Fruit fly (Drosophila melanogaster) whole organism, embryonic: Measurements from ENCODE around the gene CG15212.

Source experiments
- CG10321 ChIP-seq: fragments of 200-800 bp; sonication (Bioruptor generic); IDR thresholded peaks from 2 replicates; pipeline ENCODE4 v1.3.6; 2022; ENCODE audit warnings: missing biosample characterization, missing genetic modification characterization
- CG11085 ChIP-seq: fragments of 200-800 bp; sonication (Bioruptor generic); IDR thresholded peaks from 2 replicates; pipeline ENCODE4 v1.3.6; 2022; ENCODE audit warnings: missing biosample characterization, missing genetic modification characterization
- CG11723 ChIP-seq: fragments of 200-800 bp; sonication (Bioruptor generic); optimal IDR thresholded peaks from 2 replicates; lab custom pipeline; 2017; ENCODE audit warnings: missing biosample characterization, mild to moderate bottlenecking, missing genetic modification characterization
- CG12071 ChIP-seq: fragments of 200-800 bp; sonication (Bioruptor generic); optimal IDR thresholded peaks from 3 replicates; lab custom pipeline; 2018; ENCODE audit warnings: missing biosample characterization, mild to moderate bottlenecking, missing genetic modification characterization
- CG17186 ChIP-seq: fragments of 200-800 bp; sonication (Bioruptor generic); optimal IDR thresholded peaks from 3 replicates; lab custom pipeline; 2017; ENCODE audit warnings: missing biosample characterization, missing genetic modification reagents, missing genetic modification characterization
- CG18599 ChIP-seq: fragments of 200-800 bp; sonication (Bioruptor generic); optimal IDR thresholded peaks from 3 replicates; lab custom pipeline; 2017; ENCODE audit warnings: missing biosample characterization, missing genetic modification characterization, mild to moderate bottlenecking, moderate library complexity, missing genetic modification reagents
- CG32532 ChIP-seq: fragments of 200-800 bp; sonication (Bioruptor generic); IDR thresholded peaks from 2 replicates; pipeline ENCODE4 v1.3.6; 2022; ENCODE audit warnings: missing biosample characterization, missing genetic modification characterization
- CG32767 ChIP-seq: fragments of 200-800 bp; sonication (Bioruptor generic); IDR thresholded peaks from 2 replicates; pipeline ENCODE4 v1.3.6; 2022; ENCODE audit warnings: missing biosample characterization, missing genetic modification characterization
- CG3407 ChIP-seq: fragments of 200-800 bp; sonication (Bioruptor generic); optimal IDR thresholded peaks from 2 replicates; lab custom pipeline; 2018; ENCODE audit warnings: missing biosample characterization, mild to moderate bottlenecking, missing genetic modification characterization
- CG7372 ChIP-seq: fragments of 200-800 bp; sonication (Bioruptor generic); IDR thresholded peaks from 2 replicates; pipeline ENCODE4 v1.3.6; 2022; ENCODE audit warnings: missing biosample characterization, missing genetic modification characterization
- CG7745 ChIP-seq: fragments of 200-800 bp; sonication (Bioruptor generic); optimal IDR thresholded peaks from 2 replicates; lab custom pipeline; 2018; ENCODE audit warnings: missing biosample characterization, mild to moderate bottlenecking, missing genetic modification characterization, moderate library complexity
- CG7839 ChIP-seq: fragments of 200-800 bp; sonication (Bioruptor generic); optimal IDR thresholded peaks from 3 replicates; lab custom pipeline; 2018; ENCODE audit warnings: missing biosample characterization, mild to moderate bottlenecking, missing genetic modification characterization, moderate library complexity
- CG7987 ChIP-seq: fragments of 200-800 bp; sonication (Bioruptor generic); optimal IDR thresholded peaks from 2 replicates; lab custom pipeline; 2018; ENCODE audit warnings: missing biosample characterization, mild to moderate bottlenecking, missing genetic modification characterization, moderate library complexity
- CG8281 ChIP-seq: fragments of 200-800 bp; sonication (Bioruptor generic); optimal IDR thresholded peaks from 2 replicates; lab custom pipeline; 2018; ENCODE audit warnings: missing biosample characterization, mild to moderate bottlenecking, missing genetic modification characterization, moderate library complexity
- D19B ChIP-seq: fragments of 200-800 bp; sonication (Bioruptor generic); optimal IDR thresholded peaks from 2 replicates; lab custom pipeline; 2017; ENCODE audit warnings: missing biosample characterization, mild to moderate bottlenecking, missing genetic modification characterization
- Fer3 ChIP-seq: fragments of 200-800 bp; sonication (Bioruptor generic); optimal IDR thresholded peaks from 2 replicates; lab custom pipeline; 2018; ENCODE audit warnings: missing biosample characterization, mild to moderate bottlenecking, missing genetic modification characterization, moderate library complexity
- GATAe ChIP-seq: fragments of 200-800 bp; sonication (Bioruptor generic); conservative IDR thresholded peaks from 2 replicates; pipeline ENCODE4 v1.3.6; 2022; ENCODE audit warnings: missing biosample characterization, missing genetic modification characterization
- HHEX ChIP-seq: fragments of 200-800 bp; sonication (Bioruptor generic); optimal IDR thresholded peaks from 3 replicates; lab custom pipeline; 2017; ENCODE audit warnings: missing biosample characterization, mild to moderate bottlenecking, missing genetic modification characterization, missing genetic modification reagents
- Max ChIP-seq: fragments of 200-800 bp; sonication (Bioruptor generic); optimal IDR thresholded peaks from 2 replicates; lab custom pipeline; 2016; ENCODE audit warnings: missing biosample characterization, mild to moderate bottlenecking, missing genetic modification characterization
- Med ChIP-seq: fragments of 200-800 bp; sonication (Bioruptor generic); peaks from one replicate; lab custom pipeline; 2016; ENCODE audit warnings: missing biosample characterization, missing genetic modification characterization, mild to moderate bottlenecking, inconsistent platforms, moderate library complexity
- Mrtf ChIP-seq: fragments of 200-800 bp; sonication (Bioruptor generic); IDR thresholded peaks from 3 replicates; pipeline ENCODE4 v1.3.6; 2022; ENCODE audit warnings: missing biosample characterization, missing genetic modification characterization
- Rfx ChIP-seq: fragments of 200-800 bp; sonication (Bioruptor generic); IDR thresholded peaks from 2 replicates; pipeline ENCODE4 v1.3.6; 2022; ENCODE audit warnings: missing biosample characterization, missing genetic modification characterization
- Scr ChIP-seq: fragments of 200-800 bp; sonication (Bioruptor generic); IDR thresholded peaks from 2 replicates; pipeline ENCODE4 v1.3.6; 2022; ENCODE audit warnings: missing biosample characterization, missing genetic modification characterization; ENCODE audit not compliant: partially characterized antibody
- Sox102F ChIP-seq: fragments of 200-800 bp; sonication (Bioruptor generic); optimal IDR thresholded peaks from 2 replicates; lab custom pipeline; 2018; ENCODE audit warnings: missing biosample characterization, mild to moderate bottlenecking, missing genetic modification characterization, moderate library complexity
- Trl ChIP-seq, 3 experiments: fragments of >200 bp in 2 of 3; fragments of 200-800 bp in 1 of 3; sonication (Bioruptor generic) in 1 of 3; optimal IDR thresholded peaks; 2 replicates in 1 of 3; 3 replicates in 2 of 3; lab custom pipeline; 2016 to 2017; ENCODE audit warnings: missing biosample characterization in 1 of 3, missing genetic modification characterization in 1 of 3
- ab ChIP-seq: fragments of 200-800 bp; sonication (Bioruptor generic); optimal IDR thresholded peaks from 2 replicates; lab custom pipeline; 2016; ENCODE audit warnings: missing biosample characterization, missing genetic modification characterization
- bab2 ChIP-seq: fragments of 200-800 bp; sonication (Bioruptor generic); optimal IDR thresholded peaks from 2 replicates; lab custom pipeline; 2016; ENCODE audit warnings: missing biosample characterization, missing genetic modification characterization
- bbx ChIP-seq: fragments of 200-800 bp; sonication (Bioruptor generic); IDR thresholded peaks from 2 replicates; pipeline ENCODE4 v1.3.6; 2022; ENCODE audit warnings: missing biosample characterization, missing genetic modification characterization; ENCODE audit not compliant: partially characterized antibody
- caup ChIP-seq: fragments of 200-800 bp; sonication (Bioruptor generic); optimal IDR thresholded peaks from 3 replicates; lab custom pipeline; 2017; ENCODE audit warnings: missing biosample characterization, mild to moderate bottlenecking, missing genetic modification characterization, moderate library complexity; ENCODE audit not compliant: severe bottlenecking
- chn ChIP-seq: fragments of 200-800 bp; sonication (Bioruptor generic); optimal IDR thresholded peaks from 2 replicates; lab custom pipeline; 2016; ENCODE audit warnings: missing biosample characterization, missing genetic modification characterization
- crol ChIP-seq: fragments of 200-800 bp; sonication (Bioruptor generic); IDR thresholded peaks from 2 replicates; pipeline ENCODE4 v1.3.6; 2022; ENCODE audit warnings: missing biosample characterization, missing genetic modification characterization
- disco-r ChIP-seq: fragments of 200-800 bp; sonication (Bioruptor generic); optimal IDR thresholded peaks from 2 replicates; lab custom pipeline; 2016; ENCODE audit warnings: missing biosample characterization, missing genetic modification characterization
- en ChIP-seq: fragments of 200-800 bp; sonication (Bioruptor generic); optimal IDR thresholded peaks from 2 replicates; lab custom pipeline; 2016; ENCODE audit warnings: missing biosample characterization, missing genetic modification characterization
- exex ChIP-seq: fragments of 200-800 bp; sonication (Bioruptor generic); optimal IDR thresholded peaks from 4 replicates; lab custom pipeline; 2018; ENCODE audit warnings: missing biosample characterization, mild to moderate bottlenecking, missing genetic modification characterization, moderate library complexity
- ftz-f1 ChIP-seq: fragments of 200-800 bp; sonication (Bioruptor generic); optimal IDR thresholded peaks from 2 replicates; lab custom pipeline; 2016; ENCODE audit warnings: missing biosample characterization, missing genetic modification characterization
- fu2 ChIP-seq: fragments of 200-800 bp; sonication (Bioruptor generic); optimal IDR thresholded peaks from 2 replicates; lab custom pipeline; 2016; ENCODE audit warnings: missing biosample characterization, missing genetic modification characterization
- hkb ChIP-seq, 2 experiments: fragments of 200-800 bp in 1 of 2; fragments of >200 bp in 1 of 2; sonication (Bioruptor generic) in 1 of 2; IDR thresholded peaks in 1 of 2; optimal IDR thresholded peaks in 1 of 2; 2 replicates each; pipeline versions ENCODE4 v1.3.6 to Lab custom; 2017 to 2022; ENCODE audit warnings: missing biosample characterization in 1 of 2, missing genetic modification characterization in 1 of 2
- kah ChIP-seq: fragments of 200-800 bp; sonication (Bioruptor generic); optimal IDR thresholded peaks from 2 replicates; lab custom pipeline; 2018; ENCODE audit warnings: missing biosample characterization, mild to moderate bottlenecking, missing genetic modification characterization
- kay ChIP-seq: fragments of 200-800 bp; sonication (Bioruptor generic); optimal IDR thresholded peaks from 2 replicates; lab custom pipeline; 2016; ENCODE audit warnings: missing biosample characterization, missing genetic modification characterization
- lab ChIP-seq: fragments of 200-800 bp; sonication (Bioruptor generic); optimal IDR thresholded peaks from 3 replicates; lab custom pipeline; 2017; ENCODE audit warnings: missing biosample characterization, missing genetic modification characterization, mild to moderate bottlenecking, moderate library complexity, missing genetic modification reagents
- maf-S ChIP-seq: fragments of 200-800 bp; sonication (Bioruptor generic); optimal IDR thresholded peaks from 2 replicates; lab custom pipeline; 2016; ENCODE audit warnings: missing biosample characterization, missing genetic modification characterization
- nom ChIP-seq: fragments of 200-800 bp; sonication (Bioruptor generic); optimal IDR thresholded peaks from 2 replicates; lab custom pipeline; 2017; ENCODE audit warnings: missing biosample characterization, missing genetic modification characterization, mild to moderate bottlenecking, moderate library complexity, missing genetic modification reagents
- so ChIP-seq: fragments of 200-800 bp; sonication (Bioruptor generic); IDR thresholded peaks from 3 replicates; pipeline ENCODE4 v1.3.6; 2022; ENCODE audit warnings: missing biosample characterization, missing genetic modification characterization
- sqz ChIP-seq: fragments of 200-800 bp; sonication (Bioruptor generic); optimal IDR thresholded peaks from 3 replicates; lab custom pipeline; 2018; ENCODE audit warnings: missing biosample characterization, mild to moderate bottlenecking, missing genetic modification characterization
- sr ChIP-seq: fragments of 200-800 bp; sonication (Bioruptor generic); IDR thresholded peaks from 3 replicates; pipeline ENCODE4 v1.3.6; 2022; ENCODE audit warnings: missing biosample characterization, missing genetic modification characterization
- sug ChIP-seq: fragments of 200-800 bp; optimal IDR thresholded peaks from 2 replicates; lab custom pipeline; 2019; ENCODE audit warnings: missing biosample characterization, mild to moderate bottlenecking, missing genetic modification characterization, moderate library complexity
- twi ChIP-seq: fragments of 200-800 bp; optimal IDR thresholded peaks from 2 replicates; lab custom pipeline; 2019; ENCODE audit warnings: missing biosample characterization, mild to moderate bottlenecking, missing genetic modification characterization, moderate library complexity

The CG15212 gene

DNA sequence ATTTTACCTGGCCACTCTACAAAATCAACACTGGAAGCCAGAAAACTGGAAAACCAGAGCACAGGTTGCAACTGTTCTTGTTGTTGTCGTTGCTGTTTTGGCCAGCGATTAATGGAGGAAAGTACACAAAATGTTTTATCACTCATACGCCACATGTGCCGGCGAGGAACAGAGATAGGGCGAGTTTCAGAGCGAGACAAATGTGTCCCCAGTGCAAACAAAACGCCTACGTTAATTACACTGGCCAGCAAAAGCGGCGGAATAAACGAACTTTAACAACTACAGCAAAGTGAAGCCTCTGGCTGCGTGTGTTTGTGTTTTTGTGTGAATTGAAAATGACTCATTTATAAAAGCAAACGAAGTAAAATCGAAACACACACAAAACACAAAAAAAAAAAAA, 48.8 kb downstream of the CG15212 start (continued):
- TF ChIP-seq Mrtf (GFP tag; lab: Robert Waterston, UW) = 0 out of 3 replicates have a peak, but pooled peaks have one; percentile 5
- no peak for TF ChIP-seq CG7745 (tag; lab: Kevin White, UChicago)
- TF ChIP-seq Rfx = peak; percentile 28; the same call in 1 of the 2 replicates
- TF ChIP-seq twi (tag; lab: Kevin White, UChicago) = no peak
- TF ChIP-seq CG7987 (GFP tag; lab: Kevin White, UChicago) = peak; percentile 35
- no peak for TF ChIP-seq Scr (GFP tag; lab: Robert Waterston, UW)
- peak; percentile 14 for TF ChIP-seq Sox102F (GFP tag; lab: Kevin White, UChicago)
- TF ChIP-seq CG18599 (GFP tag; lab: Kevin White, UChicago) = peak; percentile 34
- TF ChIP-seq CG12071 (GFP tag; lab: Kevin White, UChicago) = peak; percentile 8
- no peak for TF ChIP-seq fu2 (GFP tag; lab: Kevin White, UChicago)
- no peak for TF ChIP-seq bab2 (GFP tag; lab: Kevin White, UChicago)
- TF ChIP-seq HHEX (GFP tag; lab: Kevin White, UChicago) = no peak
- peak; percentile 63; the same call in 2 of the 3 replicates for TF ChIP-seq sr (GFP tag; lab: Robert Waterston, UW)
- TF ChIP-seq kah (GFP tag; lab: Kevin White, UChicago) = no peak
- TF ChIP-seq nom (GFP tag; lab: Kevin White, UChicago) = no peak
- peak; percentile 60 for TF ChIP-seq Med (GFP tag; lab: Kevin White, UChicago)
- 0 out of 2 replicates have a peak, but pooled peaks have one; percentile 32 for TF ChIP-seq bbx (GFP tag; lab: Robert Waterston, UW)
- no peak for TF ChIP-seq CG17186 (GFP tag; lab: Kevin White, UChicago)
- TF ChIP-seq chn (GFP tag; lab: Kevin White, UChicago) = no peak
- 0 out of 2 replicates have a peak, but pooled peaks have one; percentile 30 for TF ChIP-seq CG32532 (GFP tag; lab: Robert Waterston, UW)
- TF ChIP-seq lab = peak; percentile 22
- TF ChIP-seq ftz-f1 (GFP tag; lab: Kevin White, UChicago) = no peak
- TF ChIP-seq CG7839 = no peak
- TF ChIP-seq CG32767 (GFP tag; lab: Robert Waterston, UW) = no peak
- TF ChIP-seq Max (GFP tag; lab: Kevin White, UChicago) = no peak
- TF ChIP-seq CG10321 (GFP tag; lab: Robert Waterston, UW) = peak; percentile 57; the same call in 1 of the 2 replicates
- no peak for TF ChIP-seq CG11085 (GFP tag; lab: Robert Waterston, UW)
- no peak for TF ChIP-seq CG11723 (GFP tag; lab: Kevin White, UChicago)
- no peak for TF ChIP-seq en (GFP tag; lab: Kevin White, UChicago)
- peak; percentile 31 for TF ChIP-seq sqz (GFP tag; lab: Kevin White, UChicago)
- TF ChIP-seq CG7372 = peak; percentile 39
- TF ChIP-seq kay (GFP tag; lab: Kevin White, UChicago) = peak; percentile 4
- TF ChIP-seq CG3407 (GFP tag; lab: Kevin White, UChicago) = no peak
- TF ChIP-seq Fer3 = no peak

DNA sequence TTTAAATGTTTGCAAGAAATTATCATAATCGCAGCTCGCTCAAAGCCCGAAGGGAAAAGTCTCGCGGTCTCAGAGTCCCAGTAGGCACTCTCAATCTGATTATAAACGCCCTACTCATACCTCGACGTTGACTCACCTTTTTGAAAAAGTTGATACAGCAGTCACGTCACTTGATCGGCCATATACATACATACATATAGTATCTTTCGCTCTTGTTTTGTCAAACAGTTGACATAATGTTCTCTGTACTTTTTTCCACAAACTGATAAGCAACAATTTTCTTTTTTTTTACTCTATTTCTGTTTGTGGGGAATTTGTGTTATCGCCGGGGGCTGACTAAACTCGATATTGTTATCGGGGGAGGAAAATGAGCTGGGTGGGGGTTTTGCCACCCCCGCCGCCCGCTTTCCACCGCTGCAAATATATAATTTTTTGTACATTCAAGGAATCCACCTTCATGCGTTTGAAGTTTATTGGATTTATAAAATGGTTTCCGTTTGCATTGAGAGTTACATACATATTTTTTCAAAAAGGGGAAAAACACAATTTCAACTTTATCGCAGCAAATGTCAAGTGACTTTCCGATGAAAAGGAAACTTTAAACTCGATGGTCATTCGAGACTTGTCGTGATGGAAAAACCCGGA, 49.7 kb downstream of the CG15212 start:
- TF ChIP-seq caup (GFP tag; lab: Kevin White, UChicago) (peak; percentile 5), hkb (optimal IDR thresholded peaks at IDR 0.05; lab: Kevin White, UChicago) (no peak), hkb (GFP tag; IDR thresholded peaks at IDR 0.05; lab: Robert Waterston, UW) (0 out of 2 replicates have a peak, but pooled peaks have one; percentile 14), CG8281 (tag; lab: Kevin White, UChicago) (peak; percentile 16), Trl (optimal IDR thresholded peaks at IDR 0.05; lab: Kevin White, UChicago) (peak in 1 of 2 experiments; percentile 7), Trl (GFP tag; optimal IDR thresholded peaks at IDR 0.05; lab: Kevin White, UChicago) (no peak), Med (GFP tag; lab: Kevin White, UChicago) (peak; percentile 31), sug (tag; lab: Kevin White, UChicago) (peak; percentile 45), D19B (GFP tag; lab: Kevin White, UChicago) (no peak), disco-r (GFP tag; lab: Kevin White, UChicago) (no peak), maf-S (GFP tag; lab: Kevin White, UChicago) (no peak), so (GFP tag; lab: Robert Waterston, UW) (no peak), exex (tag; lab: Kevin White, UChicago) (peak; percentile 16), ab (GFP tag; lab: Kevin White, UChicago) (no peak), lab (peak; percentile 16), GATAe (GFP tag; lab: Robert Waterston, UW) (0 out of 2 replicates have a peak, but pooled peaks have one; percentile 47), bbx (GFP tag; lab: Robert Waterston, UW) (no peak), crol (GFP tag; lab: Robert Waterston, UW) (peak; percentile 70)
